Worm (Caenorhabditis elegans): ENCODE measurements around the gene ZC412.5.

- TF ChIP-seq jun-1 (tag; optimal IDR thresholded peaks at IDR 0.05) (no peak), nhr-237 (tag; optimal IDR thresholded peaks at IDR 0.05) (no peak), ztf-11 (tag; optimal IDR thresholded peaks at IDR 0.05) (no peak), skn-1 (tag; optimal IDR thresholded peaks at IDR 0.05) (no peak), mdl-1 (tag; optimal IDR thresholded peaks at IDR 0.05) (no peak), ceh-82 (tag; optimal IDR thresholded peaks at IDR 0.05) (no peak)
Measured at ce11 chrV:14899545-14899944, 24.3 kb upstream of the ZC412.5 start, which contains the start of gene H12D21.10.

Measured in whole organism, L3 larva.